Worm (Caenorhabditis elegans): ENCODE data around the gene unc-98.

unc-98 gene

ce11 chrX:7578308-7578707 is 4.9 kb upstream of the unc-98 start:
- TF ChIP-seq atf-7 (tag; optimal IDR thresholded peaks at IDR 0.05), result peak; percentile 38
- TF ChIP-seq nhr-80 (tag; optimal IDR thresholded peaks at IDR 0.05), result peak; percentile 87
- TF ChIP-seq fkh-3 (tag; optimal IDR thresholded peaks at IDR 0.05), result no peak
- peak; percentile 20 to 46 for TF ChIP-seq let-607 (tag; optimal IDR thresholded peaks at IDR 0.05)
- 0 out of 2 replicates have a peak, but pooled peaks have one; percentile 22 for TF ChIP-seq dox-1 (GFP tag; IDR thresholded peaks at IDR 0.05)
- TF ChIP-seq cebp-1 (GFP tag; IDR thresholded peaks at IDR 0.05), result no peak
- peak; percentile 74 for TF ChIP-seq cebp-1 (tag; optimal IDR thresholded peaks at IDR 0.05)
- no peak for TF ChIP-seq lir-1 (GFP tag; conservative IDR thresholded peaks at IDR 0.05)

ce11 chrX:7577458-7578158 is 4.2 kb upstream of the unc-98 start:
- TF ChIP-seq dpff-1 (tag; optimal IDR thresholded peaks at IDR 0.05) (no peak), dpl-1 (GFP tag; optimal IDR thresholded peaks at IDR 0.05) (no peak), cebp-1 (GFP tag; IDR thresholded peaks at IDR 0.05) (peak; percentile 58; the same call in 1 of the 2 replicates), cebp-1 (tag; optimal IDR thresholded peaks at IDR 0.05) (peak; percentile 57), F22D6.2 (tag; optimal IDR thresholded peaks at IDR 0.05) (no peak), lin-26 (GFP tag; IDR thresholded peaks at IDR 0.05) (peak; percentile 19; the same call in 1 of the 2 replicates)

- TF ChIP-seq nhr-80 (tag; optimal IDR thresholded peaks at IDR 0.05), result peak; percentile 94
- no peak for TF ChIP-seq cebp-1 (GFP tag; IDR thresholded peaks at IDR 0.05)
- peak; percentile 22 for TF ChIP-seq cebp-1 (tag; optimal IDR thresholded peaks at IDR 0.05)
- TF ChIP-seq F10E7.11 (tag; optimal IDR thresholded peaks at IDR 0.05), result no peak
- TF ChIP-seq let-607 (tag; optimal IDR thresholded peaks at IDR 0.05), result peak in 1 of 2 experiments; percentile 23
- peak; percentile 24 for TF ChIP-seq ets-4 (GFP tag; optimal IDR thresholded peaks at IDR 0.05)
These were observed 2.5 kb upstream of the unc-98 start for ce11 chrX:7575939-7576338.

DNA sequence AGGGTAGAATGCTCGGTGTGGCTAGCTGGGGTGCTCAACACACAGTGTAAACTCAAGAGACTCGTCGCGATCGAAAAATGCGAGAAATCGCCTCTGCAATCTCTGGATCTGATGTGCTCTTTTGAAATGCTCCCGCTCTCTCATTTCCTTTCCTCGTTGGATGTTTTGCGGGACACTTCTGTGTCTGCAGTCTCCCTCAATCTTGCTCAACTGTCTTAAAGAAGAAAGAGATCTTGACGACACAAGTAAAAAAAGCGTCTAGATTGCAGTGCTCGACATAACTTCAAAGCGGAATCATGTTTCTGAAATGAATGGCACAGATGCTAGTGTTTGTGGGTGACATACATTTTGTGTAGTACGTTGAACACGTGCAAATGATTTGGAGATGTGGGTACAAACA is 210 bp upstream of the unc-98 start:
- TF ChIP-seq gei-17 (GFP tag; optimal IDR thresholded peaks at IDR 0.05) (no peak), repo-1 (tag; optimal IDR thresholded peaks at IDR 0.05) (no peak), zfh-2 (GFP tag; conservative IDR thresholded peaks at IDR 0.05) (peak; percentile 49; the same call in 1 of the 2 replicates), nhr-179 (tag; optimal IDR thresholded peaks at IDR 0.05) (no peak), T07F8.4 (tag; optimal IDR thresholded peaks at IDR 0.05) (no peak)

DNA sequence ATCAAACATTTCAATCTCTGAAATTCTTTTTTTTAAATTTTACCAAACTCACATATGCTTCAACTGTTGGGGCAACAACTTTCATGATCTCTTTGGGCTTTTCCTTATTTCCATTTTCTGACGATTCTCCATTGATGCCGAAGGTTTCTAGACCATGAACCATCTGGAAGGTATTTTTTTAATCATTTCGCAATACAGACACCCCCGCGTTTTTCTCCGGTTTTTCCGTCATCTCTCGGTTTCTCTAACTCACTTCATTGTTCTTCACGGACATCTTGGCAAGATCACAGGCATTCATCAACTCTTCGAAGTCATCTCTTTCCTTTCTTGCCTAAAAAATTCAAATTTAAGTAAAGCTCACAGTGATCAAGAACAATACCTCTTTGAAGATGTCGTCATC is 247 bp downstream of the unc-98 start:
- TF ChIP-seq athp-1 (tag; optimal IDR thresholded peaks at IDR 0.05) (no peak), hlh-12 (tag; optimal IDR thresholded peaks at IDR 0.05) (no peak), Y79H2A.3 (GFP tag; conservative IDR thresholded peaks at IDR 0.05) (no peak), cebp-1 (GFP tag; IDR thresholded peaks at IDR 0.05) (no peak), cebp-1 (tag; optimal IDR thresholded peaks at IDR 0.05) (peak; percentile 75), F52B5.7 (tag; optimal IDR thresholded peaks at IDR 0.05) (no peak), snpc-1.3 (tag; optimal IDR thresholded peaks at IDR 0.05; ENCODE audit: insufficient read depth) (no peak), Y67H2A.10 (GFP tag; conservative IDR thresholded peaks at IDR 0.05) (no peak), unc-62 (GFP tag; optimal IDR thresholded peaks at IDR 0.05) (no peak)

ce11 chrX:7572057-7572456 is 1.4 kb downstream of the unc-98 start, which contains the start of gene pcyt-1:
TSS of gene pcyt-1 (plus strand) at chrX:7572357.
- TF ChIP-seq ceh-91 (GFP tag; IDR thresholded peaks at IDR 0.05) (no peak), mxl-1 (tag; optimal IDR thresholded peaks at IDR 0.05) (no peak), nfyb-1 (GFP tag; IDR thresholded peaks at IDR 0.05) (no peak), lin-54 (GFP tag; optimal IDR thresholded peaks at IDR 0.05) (no peak), let-526 (GFP tag; IDR thresholded peaks at IDR 0.05) (no peak), egl-44 (GFP tag; IDR thresholded peaks at IDR 0.05) (no peak), zim-3 (tag; optimal IDR thresholded peaks at IDR 0.05) (no peak), tlf-1 (GFP tag; optimal IDR thresholded peaks at IDR 0.05) (no peak), Y53F4B.3 (GFP tag; IDR thresholded peaks at IDR 0.05) (no peak), hrde-1 (tag; optimal IDR thresholded peaks at IDR 0.05; ENCODE audit: borderline replicate concordance) (no peak), efl-1 (GFP tag; optimal IDR thresholded peaks at IDR 0.05) (no peak)

Data from whole organism, young adult.